Fruit fly (Drosophila melanogaster) whole organism, adult: ENCODE results near the gene Ppcs.

Source experiments
- CG11617 ChIP-seq: fragments of 200-800 bp; sonication (Bioruptor generic); optimal IDR thresholded peaks from 2 replicates; lab custom pipeline; 2017; ENCODE audit warnings: mild to moderate bottlenecking, missing biosample characterization, missing genetic modification reagents, missing genetic modification characterization
- CG12768 ChIP-seq: fragments of 200-800 bp; sonication (Bioruptor generic); optimal IDR thresholded peaks from 2 replicates; lab custom pipeline; 2017; ENCODE audit warnings: missing biosample characterization, missing genetic modification characterization, mild to moderate bottlenecking, moderate library complexity, missing genetic modification reagents
- CG14711 ChIP-seq: fragments of 200-800 bp; sonication (Bioruptor generic); optimal IDR thresholded peaks from 2 replicates; lab custom pipeline; 2018; ENCODE audit warnings: missing biosample characterization, mild to moderate bottlenecking, missing genetic modification characterization, moderate library complexity
- CG1620 ChIP-seq: fragments of 200-800 bp; sonication (Bioruptor generic); optimal IDR thresholded peaks from 2 replicates; lab custom pipeline; 2016; ENCODE audit warnings: missing biosample characterization, missing genetic modification characterization
- CG33017 ChIP-seq: fragments of 200-800 bp; sonication (Bioruptor generic); optimal IDR thresholded peaks from 2 replicates; lab custom pipeline; 2018; ENCODE audit warnings: missing biosample characterization, mild to moderate bottlenecking, missing genetic modification characterization, moderate library complexity
- CG5204 ChIP-seq: fragments of 200-800 bp; sonication (Bioruptor generic); optimal IDR thresholded peaks from 2 replicates; lab custom pipeline; 2016; ENCODE audit warnings: missing biosample characterization, missing genetic modification characterization
- CG7045 ChIP-seq: fragments of 200-800 bp; sonication (Bioruptor generic); optimal IDR thresholded peaks from 2 replicates; lab custom pipeline; 2017; ENCODE audit warnings: missing biosample characterization, mild to moderate bottlenecking, missing genetic modification characterization
- CG7101 ChIP-seq: fragments of 200-800 bp; sonication (Bioruptor generic); optimal IDR thresholded peaks from 2 replicates; lab custom pipeline; 2018; ENCODE audit warnings: missing biosample characterization, mild to moderate bottlenecking, missing genetic modification characterization, moderate library complexity
- Clk ChIP-seq: fragments of 200-800 bp; sonication (Bioruptor generic); optimal IDR thresholded peaks from 2 replicates; lab custom pipeline; 2017; ENCODE audit warnings: missing biosample characterization, missing genetic modification characterization
- Crg-1 ChIP-seq: fragments of 200-800 bp; sonication (Bioruptor generic); optimal IDR thresholded peaks from 2 replicates; lab custom pipeline; 2016; ENCODE audit warnings: missing biosample characterization, missing genetic modification characterization
- Hr96 ChIP-seq: fragments of 200-800 bp; sonication (Bioruptor generic); optimal IDR thresholded peaks from 2 replicates; lab custom pipeline; 2016; ENCODE audit warnings: missing biosample characterization, missing genetic modification characterization
- Mnt ChIP-seq: fragments of 200-800 bp; sonication (Bioruptor generic); optimal IDR thresholded peaks from 2 replicates; lab custom pipeline; 2016; ENCODE audit warnings: missing biosample characterization, mild to moderate bottlenecking, missing genetic modification characterization
- bab1 ChIP-seq: fragments of 200-800 bp; sonication (Bioruptor generic); optimal IDR thresholded peaks from 3 replicates; lab custom pipeline; 2019; ENCODE audit warnings: missing biosample characterization, mild to moderate bottlenecking, missing genetic modification characterization, moderate library complexity
- cic ChIP-seq: fragments of 200-800 bp; sonication (Bioruptor generic); optimal IDR thresholded peaks from 2 replicates; lab custom pipeline; 2017; ENCODE audit warnings: missing biosample characterization, mild to moderate bottlenecking, missing genetic modification characterization, moderate library complexity
- cnc ChIP-seq, 2 experiments: fragments of >200 bp; optimal IDR thresholded peaks; 2 replicates each; lab custom pipeline; 2017
- kay ChIP-seq: fragments of 200-800 bp; sonication (Bioruptor generic); peaks from one replicate; lab custom pipeline; 2016; ENCODE audit warnings: missing biosample characterization, missing genetic modification characterization, borderline replicate concordance
- ovo ChIP-seq: fragments of 200-800 bp; sonication (Bioruptor generic); optimal IDR thresholded peaks from 2 replicates; lab custom pipeline; 2016; ENCODE audit warnings: missing biosample characterization, missing genetic modification characterization
- pad ChIP-seq: fragments of 200-800 bp; sonication (Bioruptor generic); optimal IDR thresholded peaks from 3 replicates; lab custom pipeline; 2017; ENCODE audit warnings: missing biosample characterization, missing genetic modification characterization, mild to moderate bottlenecking, moderate library complexity, missing genetic modification reagents
- tj ChIP-seq: fragments of 200-800 bp; sonication (Bioruptor generic); optimal IDR thresholded peaks from 3 replicates; lab custom pipeline; 2017; ENCODE audit warnings: missing biosample characterization, mild to moderate bottlenecking, missing genetic modification characterization, moderate library complexity
- toe ChIP-seq: fragments of 200-800 bp; sonication (Bioruptor generic); optimal IDR thresholded peaks from 2 replicates; lab custom pipeline; 2016; ENCODE audit warnings: missing biosample characterization, missing genetic modification characterization

Ppcs gene

dm6 chr3R:19101267-19101840, 46.4 kb downstream of the Ppcs start:
- TF ChIP-seq CG14711, result no peak
- TF ChIP-seq CG11617 (GFP tag; lab: Kevin White, UChicago), result no peak
- TF ChIP-seq Hr96, result no peak
- TF ChIP-seq toe (GFP tag; lab: Kevin White, UChicago), result no peak
- TF ChIP-seq kay (GFP tag; lab: Kevin White, UChicago), result no peak
- TF ChIP-seq CG33017 (tag; lab: Kevin White, UChicago), result no peak
- no peak for TF ChIP-seq Crg-1 (GFP tag; lab: Kevin White, UChicago)
- TF ChIP-seq CG12768 (GFP tag; lab: Kevin White, UChicago), result no peak
- no peak for TF ChIP-seq CG5204 (GFP tag; lab: Kevin White, UChicago)

DNA sequence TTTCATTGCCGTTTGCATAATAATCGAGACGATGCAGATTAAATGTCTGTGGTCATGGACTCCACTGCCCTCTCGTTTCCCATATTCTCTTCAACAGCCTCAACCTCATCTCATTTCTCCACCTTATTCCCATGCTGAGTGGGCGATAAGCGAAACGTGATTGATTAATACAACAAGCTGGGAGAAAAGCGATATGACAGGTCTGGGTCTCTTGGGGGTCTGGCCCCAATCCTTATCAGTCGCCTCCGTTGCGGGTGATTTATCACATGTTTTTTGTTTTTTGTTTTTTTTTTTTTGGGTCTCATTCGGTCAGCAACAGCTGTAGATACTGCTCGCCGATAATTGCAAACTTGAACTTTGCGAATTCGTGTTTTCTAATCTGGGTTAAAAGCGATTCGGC, 47.6 kb downstream of the Ppcs start:
- TF ChIP-seq CG14711 (no peak), tj (GFP tag; lab: Kevin White, UChicago) (no peak)

DNA sequence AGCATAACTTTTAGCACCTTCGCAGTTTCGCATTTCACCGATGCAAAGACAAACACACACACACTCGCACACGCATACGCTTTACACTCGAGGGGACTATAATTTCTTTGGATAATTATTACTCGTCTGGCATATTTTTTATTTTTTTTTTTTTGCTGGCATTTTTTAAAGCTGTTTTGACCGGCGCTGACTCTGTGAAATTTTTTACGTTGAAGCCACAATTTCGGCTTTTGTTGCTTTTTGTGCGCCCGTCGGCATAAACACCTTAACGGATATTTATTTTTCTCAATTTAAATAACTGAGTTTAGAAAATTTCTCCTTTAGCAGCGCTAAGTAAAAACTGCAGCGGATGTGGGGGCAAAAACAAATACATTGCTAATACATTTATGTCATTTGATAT, 49.4 kb downstream of the Ppcs start:
- TF ChIP-seq cic (no peak), CG5204 (GFP tag; lab: Kevin White, UChicago) (no peak), CG12768 (GFP tag; lab: Kevin White, UChicago) (no peak), ovo (GFP tag; lab: Kevin White, UChicago) (no peak), tj (GFP tag; lab: Kevin White, UChicago) (peak; percentile 96), cnc (optimal IDR thresholded peaks at IDR 0.05; lab: Kevin White, UChicago) (no peak), CG7045 (no peak)

- TF ChIP-seq CG12768 (GFP tag; lab: Kevin White, UChicago), result peak; percentile 1
- peak; percentile 48 for TF ChIP-seq CG1620 (GFP tag; lab: Kevin White, UChicago)
- TF ChIP-seq CG7101, result peak; percentile 14
- TF ChIP-seq CG7045, result peak; percentile 42
- TF ChIP-seq CG5204 (GFP tag; lab: Kevin White, UChicago), result no peak
- TF ChIP-seq Mnt (GFP tag; lab: Kevin White, UChicago), result peak; percentile 20
- peak; percentile 15 for TF ChIP-seq Hr96
- no peak for TF ChIP-seq Clk (GFP tag; lab: Kevin White, UChicago)
- TF ChIP-seq tj (GFP tag; lab: Kevin White, UChicago), result no peak
- TF ChIP-seq toe (GFP tag; lab: Kevin White, UChicago), result peak; percentile 4
- TF ChIP-seq bab1, result peak; percentile 50
- peak; percentile 18 for TF ChIP-seq ovo (GFP tag; lab: Kevin White, UChicago)
- TF ChIP-seq Crg-1 (GFP tag; lab: Kevin White, UChicago), result peak; percentile 36
Measured at dm6 chr3R:19096299-19097048, 51.2 kb downstream of the Ppcs start, which contains the start of gene CG6040. CG6040 (plus strand) TSS chr3R:19096961.

DNA sequence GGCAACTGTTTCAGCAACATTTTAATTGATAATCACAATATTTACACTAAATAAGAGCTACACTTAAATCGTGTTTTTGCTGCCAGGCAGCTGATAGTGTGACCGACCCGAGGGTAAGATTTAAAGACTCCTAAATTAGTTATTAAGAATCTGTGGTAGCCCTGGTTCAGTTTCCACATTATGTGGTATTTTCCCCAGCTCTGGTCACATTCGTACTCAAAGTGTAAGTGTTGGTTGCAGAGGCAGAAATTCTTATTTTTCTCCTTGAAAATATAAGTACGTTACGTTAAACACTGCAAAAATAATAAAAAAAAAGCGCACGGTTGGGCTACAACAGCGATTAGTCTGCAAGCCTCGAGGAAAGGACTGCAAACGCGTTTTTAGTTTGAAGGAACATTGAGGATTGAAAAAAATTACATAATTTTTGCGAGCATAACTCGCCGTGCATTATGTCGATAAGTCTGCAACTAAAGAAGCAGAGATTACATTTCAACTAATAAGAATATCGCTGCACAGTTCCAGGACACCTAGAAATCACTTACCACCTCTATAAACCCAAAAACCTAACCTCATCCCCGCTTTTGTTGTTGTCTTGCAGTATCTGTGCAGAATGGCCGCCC, 52.8 kb downstream of the Ppcs start, which contains the start of the genes mRpL55 and ATPsynD:
TSS of gene mRpL55 (minus strand) at position 107 of the 620 bp plus-strand sequence.
TSS of gene ATPsynD (plus strand) at position 202 of the 620 bp plus-strand sequence.
- peak; percentile 62 for TF ChIP-seq bab1
- TF ChIP-seq CG1620 (GFP tag; lab: Kevin White, UChicago), result no peak
- TF ChIP-seq CG11617 (GFP tag; lab: Kevin White, UChicago), result peak; percentile 77
- peak; percentile 4 for TF ChIP-seq Crg-1 (GFP tag; lab: Kevin White, UChicago)
- TF ChIP-seq Clk (GFP tag; lab: Kevin White, UChicago), result no peak
- TF ChIP-seq pad (GFP tag; lab: Kevin White, UChicago), result peak; percentile 9
- no peak for TF ChIP-seq tj (GFP tag; lab: Kevin White, UChicago)
- TF ChIP-seq Mnt (GFP tag; lab: Kevin White, UChicago), result peak; percentile 46
- TF ChIP-seq CG33017 (tag; lab: Kevin White, UChicago), result peak; percentile 14
- TF ChIP-seq CG7101, result peak; percentile 27

dm6 chr3R:19094039-19094438, 53.7 kb downstream of the Ppcs start, which contains the start of gene cdi:
cdi (minus strand) TSS chr3R:19094270.
- TF ChIP-seq Clk (GFP tag; lab: Kevin White, UChicago), result no peak
- TF ChIP-seq pad (GFP tag; lab: Kevin White, UChicago), result no peak
- no peak for TF ChIP-seq Crg-1 (GFP tag; lab: Kevin White, UChicago)
- no peak for TF ChIP-seq ovo (GFP tag; lab: Kevin White, UChicago)
- no peak for TF ChIP-seq toe (GFP tag; lab: Kevin White, UChicago)
- TF ChIP-seq CG14711, result no peak
- no peak for TF ChIP-seq kay (GFP tag; lab: Kevin White, UChicago)
- peak; percentile 12 for TF ChIP-seq CG33017 (tag; lab: Kevin White, UChicago)
- no peak for TF ChIP-seq CG7045
- no peak for TF ChIP-seq CG1620 (GFP tag; lab: Kevin White, UChicago)
- TF ChIP-seq Hr96, result no peak
- peak; percentile 45 for TF ChIP-seq tj (GFP tag; lab: Kevin White, UChicago)
- TF ChIP-seq CG5204 (GFP tag; lab: Kevin White, UChicago), result no peak
- peak; percentile 65 for TF ChIP-seq Mnt (GFP tag; lab: Kevin White, UChicago)
- TF ChIP-seq cnc (optimal IDR thresholded peaks at IDR 0.05; lab: Kevin White, UChicago), result no peak
- peak; percentile 55 for TF ChIP-seq CG12768 (GFP tag; lab: Kevin White, UChicago)
- peak; percentile 41 for TF ChIP-seq CG7101
- peak; percentile 0 for TF ChIP-seq cic
- TF ChIP-seq bab1, result peak; percentile 12
- TF ChIP-seq CG11617 (GFP tag; lab: Kevin White, UChicago), result no peak
